Fruit fly (Drosophila melanogaster) whole organism, embryonic: ENCODE results near the gene Pp1-13C.

Experiments
- Ada2b ChIP-seq: fragments of 200-800 bp; sonication (Bioruptor generic); IDR thresholded peaks from 2 replicates; pipeline ENCODE4 v1.3.6; 2022; ENCODE audit warnings: missing biosample characterization, missing genetic modification characterization
- Blimp-1 ChIP-seq: fragments of 200-800 bp; sonication (Bioruptor generic); optimal IDR thresholded peaks from 3 replicates; lab custom pipeline; 2018; ENCODE audit warnings: missing biosample characterization, missing genetic modification characterization, mild to moderate bottlenecking, moderate library complexity, missing genetic modification reagents
- Sox100B ChIP-seq: fragments of 200-800 bp; sonication (Bioruptor generic); optimal IDR thresholded peaks from 3 replicates; lab custom pipeline; 2018; ENCODE audit warnings: missing biosample characterization, mild to moderate bottlenecking, missing genetic modification characterization
- TFAM ChIP-seq: fragments of 200-800 bp; sonication (Bioruptor generic); optimal IDR thresholded peaks from 2 replicates; lab custom pipeline; 2017; ENCODE audit warnings: missing biosample characterization, missing genetic modification characterization, inconsistent platforms

dm6 chrX:15333066-15333874 lies 27.6 kb downstream of the Pp1-13C start, which contains the start of the genes CG9114 and HDAC6:
- TF ChIP-seq TFAM (GFP tag; lab: Kevin White, UChicago) (no peak), Ada2b (GFP tag; lab: Robert Waterston, UW) (no peak), Blimp-1 (GFP tag; lab: Kevin White, UChicago) (no peak), Sox100B (GFP tag; lab: Kevin White, UChicago) (no peak)
